Fruit fly (Drosophila melanogaster): Measurements from ENCODE around the gene odd.

dm6 chr2L:3588841-3589240, 17.7 kb downstream of the odd start:
- TF ChIP-seq usp (GFP tag; optimal IDR thresholded peaks at IDR 0.05) (no peak), pan (optimal IDR thresholded peaks at IDR 0.05) (no peak), EcR (GFP tag; optimal IDR thresholded peaks at IDR 0.05) (no peak), psq (optimal IDR thresholded peaks at IDR 0.05) (no peak)
